Worm (Caenorhabditis elegans) whole organism, midembryonic: ENCODE data around the gene chil-11.

Source experiments
- med-1 ChIP-seq: sonication (generic microtip); optimal IDR thresholded peaks from 2 replicates; lab custom pipeline; 2017; ENCODE audit warnings: missing genetic modification characterization, mild to moderate bottlenecking, missing compliant biosample characterization, antibody characterized with exemption, missing genetic modification reagents; ENCODE audit not compliant: insufficient read depth
- tab-1 ChIP-seq: fragments of 200-800 bp; sonication (Bioruptor generic); IDR thresholded peaks from 2 replicates; pipeline ENCODE4 v1.3.6; 2022; ENCODE audit warnings: missing genetic modification characterization, missing compliant biosample characterization

DNA sequence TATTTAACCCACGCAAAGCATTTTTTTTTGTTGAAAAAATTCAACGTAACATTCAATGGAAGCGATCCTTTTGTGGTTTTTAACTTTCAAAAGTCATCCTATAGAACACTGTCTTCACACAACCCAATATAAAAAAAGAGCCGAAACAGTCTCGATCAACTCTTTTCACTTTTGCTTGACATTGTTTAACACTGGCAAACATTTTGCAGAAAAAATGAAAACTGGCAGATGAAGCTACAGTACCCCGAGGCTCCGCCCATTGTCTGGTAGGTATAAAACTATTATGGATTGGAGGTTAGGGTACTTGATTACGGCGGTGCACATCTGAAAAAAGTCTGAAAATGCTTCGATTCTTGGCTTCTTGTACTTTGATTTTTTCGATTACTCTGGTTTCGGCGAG, 6.4 kb upstream of the chil-11 start, which contains the start of gene cpg-18:
- TF ChIP-seq med-1 (no peak), tab-1 (no peak)
